Worm (Caenorhabditis elegans): ENCODE data around the gene ykt-6.

DNA sequence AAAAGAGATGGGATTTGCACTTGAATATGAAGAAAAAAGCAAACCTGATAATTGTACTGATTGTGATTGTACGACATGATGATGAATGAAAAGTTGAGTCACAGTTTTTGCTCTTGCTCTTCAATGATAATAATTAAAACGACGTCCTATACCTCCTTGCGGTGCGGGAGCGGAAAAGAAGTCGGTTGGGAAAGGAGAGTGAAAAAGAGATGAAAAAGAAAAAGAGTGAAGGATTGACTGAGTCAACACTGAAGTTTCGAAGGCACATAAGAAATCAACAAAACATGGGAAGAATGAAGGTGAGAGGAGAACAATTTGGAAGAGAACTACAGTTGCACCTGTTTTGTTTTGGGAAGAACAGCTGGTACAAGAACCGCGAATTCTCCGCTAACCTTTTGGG lies 32.0 kb upstream of the ykt-6 start, which contains the start of gene F56C9.8:
- TF ChIP-seq skn-1 (tag; optimal IDR thresholded peaks at IDR 0.05) = no peak
- TF ChIP-seq lin-13 (GFP tag; optimal IDR thresholded peaks at IDR 0.05) = no peak
- TF ChIP-seq nhr-71 (tag; optimal IDR thresholded peaks at IDR 0.05) = no peak
- TF ChIP-seq unc-62 (GFP tag; optimal IDR thresholded peaks at IDR 0.05) = no peak
- TF ChIP-seq lin-14 (GFP tag; optimal IDR thresholded peaks at IDR 0.05) = no peak
- TF ChIP-seq zag-1 (tag; optimal IDR thresholded peaks at IDR 0.05) = no peak
- no peak for TF ChIP-seq lin-39 (tag; optimal IDR thresholded peaks at IDR 0.05)
- no peak for TF ChIP-seq jun-1 (tag; optimal IDR thresholded peaks at IDR 0.05)
- TF ChIP-seq ets-5 (GFP tag; IDR thresholded peaks at IDR 0.05) = no peak
- TF ChIP-seq ces-1 (GFP tag; optimal IDR thresholded peaks at IDR 0.05) = no peak
- TF ChIP-seq blmp-1 (tag; optimal IDR thresholded peaks at IDR 0.05) = no peak

All from whole organism, L1 larva.